Fruit fly (Drosophila melanogaster) whole organism, prepupa: ENCODE data around the gene TotC.

Source experiments
- Blimp-1 ChIP-seq: fragments of 200-800 bp; sonication (Bioruptor generic); optimal IDR thresholded peaks from 3 replicates; lab custom pipeline; 2017; ENCODE audit warnings: missing biosample characterization, missing genetic modification characterization, mild to moderate bottlenecking, moderate library complexity, missing genetic modification reagents
- CG10631 ChIP-seq: fragments of 200-800 bp; sonication (Bioruptor generic); optimal IDR thresholded peaks from 2 replicates; lab custom pipeline; 2016; ENCODE audit warnings: missing biosample characterization, missing genetic modification characterization
- CG10669 ChIP-seq: fragments of 200-800 bp; sonication (Bioruptor generic); optimal IDR thresholded peaks from 3 replicates; lab custom pipeline; 2018; ENCODE audit warnings: missing biosample characterization, mild to moderate bottlenecking, missing genetic modification characterization, moderate library complexity
- CG11294 ChIP-seq: fragments of 200-800 bp; sonication (Bioruptor generic); IDR thresholded peaks from 2 replicates; pipeline ENCODE4 v1.3.6; 2022; ENCODE audit warnings: missing biosample characterization, missing genetic modification characterization
- CG11762 ChIP-seq: fragments of 200-800 bp; sonication (Bioruptor generic); optimal IDR thresholded peaks from 3 replicates; lab custom pipeline; 2016; ENCODE audit warnings: missing biosample characterization, missing genetic modification characterization; ENCODE audit not compliant: insufficient read depth
- CG11902 ChIP-seq: fragments of 200-800 bp; sonication (Bioruptor generic); optimal IDR thresholded peaks from 3 replicates; lab custom pipeline; 2016; ENCODE audit warnings: missing biosample characterization, missing genetic modification characterization
- CG15336 ChIP-seq: fragments of 200-800 bp; sonication (Bioruptor generic); IDR thresholded peaks from 2 replicates; pipeline ENCODE4 v1.3.6; 2022; ENCODE audit warnings: missing biosample characterization, missing genetic modification characterization
- CG1621 ChIP-seq: fragments of 200-800 bp; sonication (Bioruptor generic); optimal IDR thresholded peaks from 3 replicates; lab custom pipeline; 2018; ENCODE audit warnings: missing biosample characterization, mild to moderate bottlenecking, missing genetic modification characterization
- CG16779 ChIP-seq: fragments of 200-800 bp; sonication (Bioruptor generic); optimal IDR thresholded peaks from 3 replicates; lab custom pipeline; 2017; ENCODE audit warnings: missing biosample characterization, mild to moderate bottlenecking, missing genetic modification characterization
- CG3032 ChIP-seq: fragments of 200-800 bp; optimal IDR thresholded peaks from 2 replicates; lab custom pipeline; 2019; ENCODE audit warnings: missing biosample characterization, mild to moderate bottlenecking, missing genetic modification characterization, moderate library complexity
- CG31627 ChIP-seq: fragments of 200-800 bp; sonication (Bioruptor generic); optimal IDR thresholded peaks from 3 replicates; lab custom pipeline; 2016; ENCODE audit warnings: missing biosample characterization, missing genetic modification characterization
- CG32006 ChIP-seq: fragments of 200-800 bp; sonication (Bioruptor generic); optimal IDR thresholded peaks from 3 replicates; lab custom pipeline; 2017; ENCODE audit warnings: missing biosample characterization, mild to moderate bottlenecking, missing genetic modification characterization
- CG34406 ChIP-seq: fragments of 200-800 bp; sonication (Bioruptor generic); optimal IDR thresholded peaks from 3 replicates; lab custom pipeline; 2016; ENCODE audit warnings: missing biosample characterization, missing genetic modification characterization
- CG3919 ChIP-seq: fragments of 200-800 bp; sonication (Bioruptor generic); optimal IDR thresholded peaks from 3 replicates; lab custom pipeline; 2016; ENCODE audit warnings: missing biosample characterization, missing genetic modification characterization
- CG4318 ChIP-seq: fragments of 200-800 bp; sonication (Bioruptor generic); optimal IDR thresholded peaks from 3 replicates; lab custom pipeline; 2017; ENCODE audit warnings: missing biosample characterization, mild to moderate bottlenecking, missing genetic modification characterization
- CG6163 ChIP-seq: fragments of 200-800 bp; sonication (Bioruptor generic); IDR thresholded peaks from 3 replicates; pipeline ENCODE4 v1.3.6; 2022; ENCODE audit warnings: missing biosample characterization, missing genetic modification characterization
- CG6276 ChIP-seq: fragments of 200-800 bp; sonication (Bioruptor generic); optimal IDR thresholded peaks from 2 replicates; lab custom pipeline; 2017; ENCODE audit warnings: missing biosample characterization, mild to moderate bottlenecking, missing genetic modification characterization
- CG6808 ChIP-seq: fragments of 200-800 bp; sonication (Bioruptor generic); optimal IDR thresholded peaks from 3 replicates; lab custom pipeline; 2017; ENCODE audit warnings: missing biosample characterization, missing genetic modification characterization, mild to moderate bottlenecking, moderate library complexity, missing genetic modification reagents
- CG7368 ChIP-seq: fragments of 200-800 bp; sonication (Bioruptor generic); optimal IDR thresholded peaks from 3 replicates; lab custom pipeline; 2016; ENCODE audit warnings: missing biosample characterization, missing genetic modification characterization
- CG8119 ChIP-seq: fragments of 200-800 bp; sonication (Bioruptor generic); IDR thresholded peaks from 3 replicates; pipeline ENCODE4 v1.3.6; 2022; ENCODE audit warnings: missing biosample characterization, missing genetic modification characterization
- CG8319 ChIP-seq: fragments of 200-800 bp; sonication (Bioruptor generic); optimal IDR thresholded peaks from 3 replicates; lab custom pipeline; 2016; ENCODE audit warnings: missing biosample characterization, missing genetic modification characterization
- CG9139 ChIP-seq: fragments of 200-800 bp; sonication (Bioruptor generic); optimal IDR thresholded peaks from 3 replicates; lab custom pipeline; 2017; ENCODE audit warnings: missing biosample characterization, mild to moderate bottlenecking, missing genetic modification characterization
- Eip78C ChIP-seq: fragments of 200-800 bp; sonication (Bioruptor generic); peaks from one replicate; lab custom pipeline; 2016; ENCODE audit warnings: missing biosample characterization, missing genetic modification characterization
- Eip93F ChIP-seq: fragments of 200-800 bp; sonication (Bioruptor generic); optimal IDR thresholded peaks from 2 replicates; lab custom pipeline; 2016; ENCODE audit warnings: missing biosample characterization, mild to moderate bottlenecking, missing genetic modification characterization
- Ets96B ChIP-seq: fragments of 200-800 bp; optimal IDR thresholded peaks from 2 replicates; lab custom pipeline; 2019; ENCODE audit warnings: missing biosample characterization, mild to moderate bottlenecking, missing genetic modification characterization, moderate library complexity
- Hr38 ChIP-seq: sonication (Bioruptor generic); optimal IDR thresholded peaks from 2 replicates; lab custom pipeline; 2016; ENCODE audit warnings: missing biosample characterization, missing genetic modification characterization
- Hr4 ChIP-seq: fragments of 200-800 bp; sonication (Bioruptor generic); optimal IDR thresholded peaks from 3 replicates; lab custom pipeline; 2016; ENCODE audit warnings: missing biosample characterization, missing genetic modification characterization
- Lpt ChIP-seq: fragments of 200-800 bp; sonication (Bioruptor generic); optimal IDR thresholded peaks from 3 replicates; lab custom pipeline; 2016; ENCODE audit warnings: missing biosample characterization, missing genetic modification characterization
- Met ChIP-seq: fragments of 200-800 bp; sonication (Bioruptor generic); optimal IDR thresholded peaks from 3 replicates; lab custom pipeline; 2016; ENCODE audit warnings: missing biosample characterization, missing genetic modification characterization
- OdsH ChIP-seq: fragments of 200-800 bp; sonication (Bioruptor generic); optimal IDR thresholded peaks from 3 replicates; lab custom pipeline; 2016; ENCODE audit warnings: missing biosample characterization, missing genetic modification characterization
- Sox102F ChIP-seq: fragments of 200-800 bp; sonication (Bioruptor generic); optimal IDR thresholded peaks from 2 replicates; lab custom pipeline; 2016; ENCODE audit warnings: missing biosample characterization, mild to moderate bottlenecking, missing genetic modification characterization
- Sox14 ChIP-seq: fragments of 200-800 bp; sonication (Bioruptor generic); optimal IDR thresholded peaks from 3 replicates; lab custom pipeline; 2016; ENCODE audit warnings: missing biosample characterization, missing genetic modification characterization
- achi ChIP-seq: fragments of 200-800 bp; sonication (Bioruptor generic); optimal IDR thresholded peaks from 3 replicates; lab custom pipeline; 2016; ENCODE audit warnings: missing biosample characterization, missing genetic modification characterization
- acj6 ChIP-seq: fragments of 200-800 bp; sonication (Bioruptor generic); optimal IDR thresholded peaks from 3 replicates; lab custom pipeline; 2016; ENCODE audit warnings: missing biosample characterization, missing genetic modification characterization
- cyc ChIP-seq: fragments of 200-800 bp; sonication (Bioruptor generic); optimal IDR thresholded peaks from 3 replicates; lab custom pipeline; 2016; ENCODE audit warnings: missing biosample characterization, missing genetic modification characterization
- dac ChIP-seq: fragments of 200-800 bp; sonication (Bioruptor generic); optimal IDR thresholded peaks from 2 replicates; lab custom pipeline; 2017; ENCODE audit warnings: missing biosample characterization, mild to moderate bottlenecking, missing genetic modification characterization
- dsx ChIP-seq: fragments of 200-800 bp; optimal IDR thresholded peaks from 3 replicates; lab custom pipeline; 2019; ENCODE audit warnings: missing biosample characterization, mild to moderate bottlenecking, missing genetic modification characterization, moderate library complexity; ENCODE audit not compliant: poor library complexity, severe bottlenecking
- eg ChIP-seq: fragments of 200-800 bp; sonication (Bioruptor generic); IDR thresholded peaks from 3 replicates; pipeline ENCODE4 v1.3.6; 2022; ENCODE audit warnings: missing biosample characterization, missing genetic modification characterization
- esn ChIP-seq: fragments of 200-800 bp; sonication (Bioruptor generic); optimal IDR thresholded peaks from 2 replicates; lab custom pipeline; 2016; ENCODE audit warnings: missing biosample characterization, mild to moderate bottlenecking, missing genetic modification characterization, moderate library complexity
- fd59A ChIP-seq: fragments of 200-800 bp; sonication (Bioruptor generic); optimal IDR thresholded peaks from 2 replicates; lab custom pipeline; 2017; ENCODE audit warnings: missing biosample characterization, mild to moderate bottlenecking, missing genetic modification characterization, missing genetic modification reagents
- lz ChIP-seq: fragments of 200-800 bp; sonication (Bioruptor generic); optimal IDR thresholded peaks from 3 replicates; lab custom pipeline; 2016; ENCODE audit warnings: missing biosample characterization, missing genetic modification characterization
- net ChIP-seq: fragments of 200-800 bp; sonication (Bioruptor generic); optimal IDR thresholded peaks from 3 replicates; lab custom pipeline; 2016; ENCODE audit warnings: missing biosample characterization, missing genetic modification characterization
- pdm3 ChIP-seq: fragments of 200-800 bp; sonication (Bioruptor generic); optimal IDR thresholded peaks from 3 replicates; lab custom pipeline; 2016; ENCODE audit warnings: missing biosample characterization, missing genetic modification characterization
- salr ChIP-seq, 2 experiments: fragments of 200-800 bp; sonication (Bioruptor generic); optimal IDR thresholded peaks; 3 replicates each; lab custom pipeline; 2016 to 2018; ENCODE audit warnings: missing biosample characterization in 2 of 2, missing genetic modification characterization in 2 of 2, mild to moderate bottlenecking in 1 of 2
- spab ChIP-seq: fragments of 200-800 bp; sonication (Bioruptor generic); optimal IDR thresholded peaks from 2 replicates; lab custom pipeline; 2017; ENCODE audit warnings: missing biosample characterization, mild to moderate bottlenecking, missing genetic modification characterization, missing genetic modification reagents
- ss ChIP-seq, 2 experiments: fragments of 200-800 bp; sonication (Bioruptor generic); optimal IDR thresholded peaks; 2 replicates in 1 of 2; 3 replicates in 1 of 2; lab custom pipeline; 2017 to 2018; ENCODE audit warnings: mild to moderate bottlenecking in 2 of 2, missing biosample characterization in 2 of 2, missing genetic modification characterization in 2 of 2, moderate library complexity in 1 of 2
- svp ChIP-seq: fragments of 200-800 bp; sonication (Bioruptor generic); peaks from one replicate; lab custom pipeline; 2016; ENCODE audit warnings: missing biosample characterization, missing genetic modification characterization
- topi ChIP-seq: fragments of 200-800 bp; sonication (Bioruptor generic); optimal IDR thresholded peaks from 3 replicates; lab custom pipeline; 2016; ENCODE audit warnings: missing biosample characterization, missing genetic modification characterization

Gene TotC

dm6 chr3R:20835531-20835930 is 37.3 kb upstream of the TotC start (continued):
- TF ChIP-seq CG8119 (GFP tag; lab: Robert Waterston, UW), result no peak
- peak; percentile 72 for TF ChIP-seq Eip78C (GFP tag; lab: Kevin White, UChicago)
- no peak for TF ChIP-seq CG11902
- TF ChIP-seq esn (GFP tag; lab: Kevin White, UChicago), result peak; percentile 16
- no peak for TF ChIP-seq lz (GFP tag; lab: Kevin White, UChicago)
- TF ChIP-seq acj6 (GFP tag; lab: Kevin White, UChicago), result peak; percentile 6
- TF ChIP-seq Met (GFP tag; lab: Kevin White, UChicago), result peak; percentile 6
- no peak for TF ChIP-seq CG11762
- no peak for TF ChIP-seq dsx
- no peak for TF ChIP-seq Blimp-1 (GFP tag; lab: Kevin White, UChicago)
- TF ChIP-seq spab, result no peak
- peak; percentile 13 for TF ChIP-seq Hr4 (GFP tag; lab: Kevin White, UChicago)
- TF ChIP-seq CG16779 (tag; lab: Kevin White, UChicago), result no peak
- no peak for TF ChIP-seq salr (GFP tag; optimal IDR thresholded peaks at IDR 0.05; lab: Kevin White, UChicago)
- TF ChIP-seq CG7368, result no peak
- TF ChIP-seq CG3032 (tag; lab: Kevin White, UChicago), result no peak
- TF ChIP-seq topi (GFP tag; lab: Kevin White, UChicago), result peak; percentile 1
- no peak for TF ChIP-seq CG1621 (tag; lab: Kevin White, UChicago)
- TF ChIP-seq Ets96B (tag; lab: Kevin White, UChicago), result no peak
- no peak for TF ChIP-seq eg
- TF ChIP-seq CG3919 (GFP tag; lab: Kevin White, UChicago), result peak; percentile 23
- no peak for TF ChIP-seq CG15336 (GFP tag; lab: Robert Waterston, UW)
- TF ChIP-seq Eip93F, result no peak
- peak; percentile 30; the same call in 1 of the 3 replicates for TF ChIP-seq CG6163
- TF ChIP-seq achi (GFP tag; lab: Kevin White, UChicago), result no peak
- TF ChIP-seq cyc (GFP tag; lab: Kevin White, UChicago), result peak; percentile 12

- no peak for TF ChIP-seq Sox14
- peak; percentile 43 for TF ChIP-seq CG10631
- peak; percentile 27 for TF ChIP-seq CG3919 (GFP tag; lab: Kevin White, UChicago)
- peak; percentile 27 for TF ChIP-seq achi (GFP tag; lab: Kevin White, UChicago)
- no peak for TF ChIP-seq CG31627 (GFP tag; lab: Kevin White, UChicago)
- TF ChIP-seq CG10669 (GFP tag; lab: Kevin White, UChicago), result no peak
- TF ChIP-seq CG6276 (GFP tag; lab: Kevin White, UChicago), result peak; percentile 49
- peak; percentile 27 for TF ChIP-seq CG16779 (tag; lab: Kevin White, UChicago)
- no peak for TF ChIP-seq CG6163
- TF ChIP-seq OdsH (GFP tag; lab: Kevin White, UChicago), result peak; percentile 44
- TF ChIP-seq CG34406 (GFP tag; lab: Kevin White, UChicago), result peak; percentile 27
- TF ChIP-seq Hr4 (GFP tag; lab: Kevin White, UChicago), result peak; percentile 49
- peak; percentile 75 for TF ChIP-seq svp (GFP tag; lab: Kevin White, UChicago)
- peak; percentile 83 for TF ChIP-seq CG32006 (GFP tag; lab: Kevin White, UChicago)
- TF ChIP-seq fd59A (GFP tag; lab: Kevin White, UChicago), result peak; percentile 26
- no peak for TF ChIP-seq CG6808 (GFP tag; lab: Kevin White, UChicago)
- peak; percentile 81 for TF ChIP-seq Eip78C (GFP tag; lab: Kevin White, UChicago)
- TF ChIP-seq topi (GFP tag; lab: Kevin White, UChicago), result peak; percentile 4
- peak; percentile 58 for TF ChIP-seq CG4318 (GFP tag; lab: Kevin White, UChicago)
- TF ChIP-seq Met (GFP tag; lab: Kevin White, UChicago), result peak; percentile 8
- peak; percentile 12 for TF ChIP-seq pdm3 (GFP tag; lab: Kevin White, UChicago)
- peak; percentile 5 for TF ChIP-seq net (GFP tag; lab: Kevin White, UChicago)
- TF ChIP-seq Eip93F, result no peak
- TF ChIP-seq CG8119 (GFP tag; lab: Robert Waterston, UW), result 0 out of 3 replicates have a peak, but pooled peaks have one; percentile 31
- TF ChIP-seq acj6 (GFP tag; lab: Kevin White, UChicago), result peak; percentile 37
- TF ChIP-seq ss (GFP tag; optimal IDR thresholded peaks at IDR 0.05; lab: Kevin White, UChicago), result no peak
- TF ChIP-seq Sox102F (GFP tag; lab: Kevin White, UChicago), result no peak
- no peak for TF ChIP-seq CG9139 (GFP tag; lab: Kevin White, UChicago)
- TF ChIP-seq CG8319, result no peak
- peak; percentile 31 for TF ChIP-seq dac
- no peak for TF ChIP-seq esn (GFP tag; lab: Kevin White, UChicago)
- TF ChIP-seq spab, result peak; percentile 13
- peak in 1 of 2 experiments; percentile 49 for TF ChIP-seq salr (GFP tag; optimal IDR thresholded peaks at IDR 0.05; lab: Kevin White, UChicago)
- TF ChIP-seq CG11294 (GFP tag; lab: Robert Waterston, UW), result no peak
- TF ChIP-seq Lpt, result no peak
- TF ChIP-seq Hr38, result no peak
Measured at dm6 chr3R:20836257-20836856, 36.4 kb upstream of the TotC start.
